Fruit fly (Drosophila melanogaster) whole organism, embryonic: Measurements from ENCODE around the gene RpL5.

Experiments used
- Atf6 ChIP-seq: fragments of 200-800 bp; sonication (Bioruptor generic); IDR thresholded peaks from 2 replicates; pipeline ENCODE4 v1.3.6; 2022; ENCODE audit warnings: missing biosample characterization, missing genetic modification characterization
- CG1233 ChIP-seq: fragments of 200-800 bp; sonication (Bioruptor generic); optimal IDR thresholded peaks from 4 replicates; lab custom pipeline; 2018; ENCODE audit warnings: missing biosample characterization, mild to moderate bottlenecking, missing genetic modification characterization
- CG17186 ChIP-seq: fragments of 200-800 bp; sonication (Bioruptor generic); optimal IDR thresholded peaks from 3 replicates; lab custom pipeline; 2017; ENCODE audit warnings: missing biosample characterization, missing genetic modification reagents, missing genetic modification characterization
- CG8089 ChIP-seq: fragments of 200-800 bp; sonication (Bioruptor generic); optimal IDR thresholded peaks from 3 replicates; lab custom pipeline; 2016; ENCODE audit warnings: missing biosample characterization, missing genetic modification characterization
- CG9437 ChIP-seq: fragments of 200-800 bp; sonication (Bioruptor generic); optimal IDR thresholded peaks from 2 replicates; lab custom pipeline; 2018; ENCODE audit warnings: missing biosample characterization, mild to moderate bottlenecking, missing genetic modification characterization
- Mrtf ChIP-seq: fragments of 200-800 bp; sonication (Bioruptor generic); IDR thresholded peaks from 3 replicates; pipeline ENCODE4 v1.3.6; 2022; ENCODE audit warnings: missing biosample characterization, missing genetic modification characterization
- NC2α ChIP-seq: fragments of 200-800 bp; sonication (Bioruptor generic); optimal IDR thresholded peaks from 2 replicates; lab custom pipeline; 2016; ENCODE audit warnings: missing biosample characterization, missing genetic modification characterization
- exex ChIP-seq: fragments of 200-800 bp; sonication (Bioruptor generic); optimal IDR thresholded peaks from 4 replicates; lab custom pipeline; 2018; ENCODE audit warnings: missing biosample characterization, mild to moderate bottlenecking, missing genetic modification characterization, moderate library complexity
- lov ChIP-seq, 2 experiments: fragments of 200-800 bp in 1 of 2; fragments of >200 bp in 1 of 2; sonication (Bioruptor generic) in 1 of 2; IDR thresholded peaks in 1 of 2; optimal IDR thresholded peaks in 1 of 2; 2 replicates in 1 of 2; 3 replicates in 1 of 2; pipeline versions ENCODE4 v1.3.6 to Lab custom; 2017 to 2022; ENCODE audit warnings: missing biosample characterization in 1 of 2, missing genetic modification characterization in 1 of 2
- ro ChIP-seq: fragments of 200-800 bp; sonication (Bioruptor generic); IDR thresholded peaks from 2 replicates; pipeline ENCODE4 v1.3.6; 2022; ENCODE audit warnings: missing biosample characterization, missing genetic modification characterization
- tll ChIP-seq, 2 experiments: fragments of 200-800 bp in 1 of 2; fragments of >200 bp in 1 of 2; sonication (Bioruptor generic) in 1 of 2; optimal IDR thresholded peaks; 2 replicates each; lab custom pipeline; 2017 to 2019; ENCODE audit warnings: missing biosample characterization in 2 of 2, missing genetic modification characterization in 2 of 2, mild to moderate bottlenecking in 1 of 2, moderate library complexity in 1 of 2

- TF ChIP-seq CG1233: no peak
- no peak for TF ChIP-seq CG8089 (GFP tag; lab: Kevin White, UChicago)
- no peak for TF ChIP-seq Mrtf (GFP tag; lab: Robert Waterston, UW)
- TF ChIP-seq ro (GFP tag; lab: Robert Waterston, UW): no peak
- no peak for TF ChIP-seq CG9437 (GFP tag; lab: Kevin White, UChicago)
- no peak for TF ChIP-seq NC2α (GFP tag; lab: Kevin White, UChicago)
- no peak for TF ChIP-seq exex
- TF ChIP-seq Atf6 (GFP tag; lab: Robert Waterston, UW): no peak
- TF ChIP-seq tll (GFP tag; optimal IDR thresholded peaks at IDR 0.05; lab: Kevin White, UChicago): no peak
- TF ChIP-seq CG17186: no peak
- no peak for TF ChIP-seq lov (optimal IDR thresholded peaks at IDR 0.05; lab: Kevin White, UChicago)
- no peak for TF ChIP-seq lov (GFP tag; IDR thresholded peaks at IDR 0.05; lab: Robert Waterston, UW)
Observed at dm6 chr2L:22566218-22566617, 29.5 kb upstream of the RpL5 start.
